Fruit fly (Drosophila melanogaster) whole organism, embryonic: ENCODE measurements around the gene CG5021.

Experiments used
- CG11398 ChIP-seq: fragments of 200-800 bp; sonication (Bioruptor generic); optimal IDR thresholded peaks from 2 replicates; lab custom pipeline; 2016; ENCODE audit warnings: missing biosample characterization, missing genetic modification characterization
- CG1233 ChIP-seq: fragments of 200-800 bp; sonication (Bioruptor generic); optimal IDR thresholded peaks from 4 replicates; lab custom pipeline; 2018; ENCODE audit warnings: missing biosample characterization, mild to moderate bottlenecking, missing genetic modification characterization
- CG12744 ChIP-seq: fragments of 200-800 bp; sonication (Bioruptor generic); optimal IDR thresholded peaks from 2 replicates; lab custom pipeline; 2016; ENCODE audit warnings: missing biosample characterization, missing genetic modification characterization
- CG14710 ChIP-seq: fragments of 200-800 bp; sonication (Bioruptor generic); optimal IDR thresholded peaks from 3 replicates; lab custom pipeline; 2019; ENCODE audit warnings: missing biosample characterization, mild to moderate bottlenecking, missing genetic modification characterization, moderate library complexity
- CG15601 ChIP-seq: fragments of 200-800 bp; sonication (Bioruptor generic); optimal IDR thresholded peaks from 3 replicates; lab custom pipeline; 2019; ENCODE audit warnings: missing biosample characterization, mild to moderate bottlenecking, missing genetic modification characterization, moderate library complexity
- CG16863 ChIP-seq: fragments of 200-800 bp; sonication (Bioruptor generic); optimal IDR thresholded peaks from 3 replicates; lab custom pipeline; 2016; ENCODE audit warnings: missing biosample characterization, missing genetic modification characterization
- CG17612 ChIP-seq: fragments of 200-800 bp; sonication (Bioruptor generic); IDR thresholded peaks from 2 replicates; pipeline ENCODE4 v1.3.6; 2022; ENCODE audit warnings: missing biosample characterization, missing genetic modification characterization
- CG2712 ChIP-seq: fragments of 200-800 bp; optimal IDR thresholded peaks from 3 replicates; lab custom pipeline; 2019; ENCODE audit warnings: missing biosample characterization, mild to moderate bottlenecking, missing genetic modification characterization, moderate library complexity
- CG31441 ChIP-seq: fragments of 200-800 bp; sonication (Bioruptor generic); IDR thresholded peaks from 2 replicates; pipeline ENCODE4 v1.3.6; 2022; ENCODE audit warnings: missing biosample characterization, missing genetic modification characterization
- CG32767 ChIP-seq: fragments of 200-800 bp; sonication (Bioruptor generic); IDR thresholded peaks from 2 replicates; pipeline ENCODE4 v1.3.6; 2022; ENCODE audit warnings: missing biosample characterization, missing genetic modification characterization
- CG34376 ChIP-seq: fragments of 200-800 bp; sonication (Bioruptor generic); optimal IDR thresholded peaks from 2 replicates; lab custom pipeline; 2018; ENCODE audit warnings: missing biosample characterization, mild to moderate bottlenecking, missing genetic modification characterization
- CG3838 ChIP-seq: fragments of 200-800 bp; sonication (Bioruptor generic); optimal IDR thresholded peaks from 3 replicates; lab custom pipeline; 2016; ENCODE audit warnings: missing biosample characterization, missing genetic modification characterization
- CG4360 ChIP-seq: fragments of 200-800 bp; sonication (Bioruptor generic); IDR thresholded peaks from 2 replicates; pipeline ENCODE4 v1.3.6; 2022; ENCODE audit warnings: missing biosample characterization, missing genetic modification characterization
- CG7271 ChIP-seq: fragments of 200-800 bp; sonication (Bioruptor generic); optimal IDR thresholded peaks from 2 replicates; lab custom pipeline; 2018; ENCODE audit warnings: missing biosample characterization, mild to moderate bottlenecking, missing genetic modification characterization, moderate library complexity
- CG7357 ChIP-seq: fragments of 200-800 bp; sonication (Bioruptor generic); IDR thresholded peaks from 3 replicates; pipeline ENCODE4 v1.3.6; 2022; ENCODE audit warnings: missing biosample characterization, missing genetic modification characterization
- CG8765 ChIP-seq: fragments of 200-800 bp; sonication (Bioruptor generic); IDR thresholded peaks from 2 replicates; pipeline ENCODE4 v1.3.6; 2022; ENCODE audit warnings: missing biosample characterization, missing genetic modification characterization
- CG9797 ChIP-seq: fragments of 200-800 bp; sonication (Bioruptor generic); optimal IDR thresholded peaks from 3 replicates; lab custom pipeline; 2018; ENCODE audit warnings: missing biosample characterization, mild to moderate bottlenecking, missing genetic modification characterization
- CTCF ChIP-seq: fragments of 200-800 bp; sonication (Bioruptor generic); optimal IDR thresholded peaks from 2 replicates; lab custom pipeline; 2017; ENCODE audit warnings: missing biosample characterization, mild to moderate bottlenecking, missing genetic modification characterization, moderate library complexity
- Deaf1 ChIP-seq: fragments of 200-800 bp; optimal IDR thresholded peaks from 3 replicates; lab custom pipeline; 2019; ENCODE audit warnings: missing biosample characterization, mild to moderate bottlenecking, missing genetic modification characterization, moderate library complexity
- Dref ChIP-seq: fragments of 200-800 bp; sonication (Bioruptor generic); IDR thresholded peaks from 2 replicates; pipeline ENCODE4 v1.3.6; 2022; ENCODE audit warnings: missing biosample characterization, missing genetic modification characterization
- ERR ChIP-seq: fragments of 200-800 bp; sonication (Bioruptor generic); optimal IDR thresholded peaks from 2 replicates; lab custom pipeline; 2016; ENCODE audit warnings: missing biosample characterization, missing genetic modification characterization
- Elba2 ChIP-seq: fragments of 200-800 bp; sonication (Bioruptor generic); optimal IDR thresholded peaks from 3 replicates; lab custom pipeline; 2016; ENCODE audit warnings: missing biosample characterization, missing genetic modification characterization
- HLHmδ ChIP-seq: fragments of 200-800 bp; sonication (Bioruptor generic); optimal IDR thresholded peaks from 2 replicates; lab custom pipeline; 2018; ENCODE audit warnings: missing biosample characterization, mild to moderate bottlenecking, missing genetic modification characterization, moderate library complexity
- Hey ChIP-seq: fragments of 200-800 bp; sonication (Bioruptor generic); optimal IDR thresholded peaks from 3 replicates; lab custom pipeline; 2018; ENCODE audit warnings: missing biosample characterization, mild to moderate bottlenecking, missing genetic modification characterization
- HmgD ChIP-seq: fragments of 200-800 bp; sonication (Bioruptor generic); optimal IDR thresholded peaks from 3 replicates; lab custom pipeline; 2016; ENCODE audit warnings: missing biosample characterization, missing genetic modification characterization
- Mad ChIP-seq: fragments of 200-800 bp; sonication (Bioruptor generic); optimal IDR thresholded peaks from 2 replicates; lab custom pipeline; 2016; ENCODE audit warnings: missing biosample characterization, missing genetic modification characterization
- Med ChIP-seq: fragments of 200-800 bp; sonication (Bioruptor generic); peaks from one replicate; lab custom pipeline; 2016; ENCODE audit warnings: missing biosample characterization, missing genetic modification characterization, mild to moderate bottlenecking, inconsistent platforms, moderate library complexity
- Mrtf ChIP-seq: fragments of 200-800 bp; sonication (Bioruptor generic); IDR thresholded peaks from 3 replicates; pipeline ENCODE4 v1.3.6; 2022; ENCODE audit warnings: missing biosample characterization, missing genetic modification characterization
- Nf-YC ChIP-seq: fragments of 200-800 bp; optimal IDR thresholded peaks from 3 replicates; lab custom pipeline; 2019; ENCODE audit warnings: missing biosample characterization, mild to moderate bottlenecking, missing genetic modification characterization, moderate library complexity
- Pdp1 ChIP-seq, 2 experiments: fragments of 200-800 bp; sonication (Bioruptor generic); optimal IDR thresholded peaks; 3 replicates each; lab custom pipeline; 2016; ENCODE audit warnings: missing biosample characterization in 2 of 2, missing genetic modification characterization in 2 of 2, mild to moderate bottlenecking in 1 of 2, moderate library complexity in 1 of 2
- Scr ChIP-seq: fragments of 200-800 bp; sonication (Bioruptor generic); IDR thresholded peaks from 2 replicates; pipeline ENCODE4 v1.3.6; 2022; ENCODE audit warnings: missing biosample characterization, missing genetic modification characterization; ENCODE audit not compliant: partially characterized antibody
- Side ChIP-seq: fragments of 200-800 bp; sonication (Bioruptor generic); optimal IDR thresholded peaks from 2 replicates; lab custom pipeline; 2016; ENCODE audit warnings: missing biosample characterization, missing genetic modification characterization
- abd-A ChIP-seq: fragments of 200-800 bp; sonication (Bioruptor generic); optimal IDR thresholded peaks from 3 replicates; lab custom pipeline; 2019; ENCODE audit warnings: missing biosample characterization, mild to moderate bottlenecking, missing genetic modification characterization, moderate library complexity
- ara ChIP-seq: fragments of 200-800 bp; sonication (Bioruptor generic); IDR thresholded peaks from 2 replicates; pipeline ENCODE4 v1.3.6; 2022; ENCODE audit warnings: missing biosample characterization, missing genetic modification characterization
- cg ChIP-seq: fragments of 200-800 bp; sonication (Bioruptor generic); optimal IDR thresholded peaks from 3 replicates; lab custom pipeline; 2019; ENCODE audit warnings: missing biosample characterization, mild to moderate bottlenecking, missing genetic modification characterization, moderate library complexity
- chinmo ChIP-seq: fragments of 200-800 bp; sonication (Bioruptor generic); IDR thresholded peaks from 4 replicates; pipeline ENCODE4 v1.3.6; 2022; ENCODE audit warnings: missing biosample characterization, missing genetic modification characterization; ENCODE audit not compliant: partially characterized antibody
- ci ChIP-seq: fragments of 200-800 bp; sonication (Bioruptor generic); IDR thresholded peaks from 3 replicates; pipeline ENCODE4 v1.3.6; 2022; ENCODE audit warnings: missing biosample characterization, missing genetic modification characterization
- crol ChIP-seq: fragments of 200-800 bp; sonication (Bioruptor generic); IDR thresholded peaks from 2 replicates; pipeline ENCODE4 v1.3.6; 2022; ENCODE audit warnings: missing biosample characterization, missing genetic modification characterization
- fd3F ChIP-seq: fragments of 200-800 bp; sonication (Bioruptor generic); optimal IDR thresholded peaks from 2 replicates; lab custom pipeline; 2018; ENCODE audit warnings: missing biosample characterization, mild to moderate bottlenecking, missing genetic modification characterization, moderate library complexity
- gfzf ChIP-seq: fragments of 200-800 bp; sonication (Bioruptor generic); optimal IDR thresholded peaks from 2 replicates; lab custom pipeline; 2016; ENCODE audit warnings: missing biosample characterization, mild to moderate bottlenecking, missing genetic modification characterization, moderate library complexity
- gsb-n ChIP-seq: fragments of 200-800 bp; sonication (Bioruptor generic); optimal IDR thresholded peaks from 3 replicates; lab custom pipeline; 2018; ENCODE audit warnings: missing biosample characterization, mild to moderate bottlenecking, missing genetic modification characterization
- hbn ChIP-seq: fragments of 200-800 bp; sonication (Bioruptor generic); IDR thresholded peaks from 2 replicates; pipeline ENCODE4 v1.3.6; 2022; ENCODE audit warnings: missing biosample characterization, missing genetic modification characterization; ENCODE audit not compliant: partially characterized antibody
- kah ChIP-seq: fragments of 200-800 bp; sonication (Bioruptor generic); optimal IDR thresholded peaks from 2 replicates; lab custom pipeline; 2018; ENCODE audit warnings: missing biosample characterization, mild to moderate bottlenecking, missing genetic modification characterization
- onecut ChIP-seq: fragments of 200-800 bp; sonication (Bioruptor generic); IDR thresholded peaks from 2 replicates; pipeline ENCODE4 v1.3.6; 2022; ENCODE audit warnings: missing biosample characterization, missing genetic modification characterization
- rib ChIP-seq: fragments of 200-800 bp; sonication (Bioruptor generic); IDR thresholded peaks from 2 replicates; pipeline ENCODE4 v1.3.6; 2022; ENCODE audit warnings: missing biosample characterization, missing genetic modification characterization
- sd ChIP-seq: fragments of 200-800 bp; sonication (Bioruptor generic); optimal IDR thresholded peaks from 3 replicates; lab custom pipeline; 2018; ENCODE audit warnings: missing biosample characterization, mild to moderate bottlenecking, missing genetic modification characterization, moderate library complexity
- sug ChIP-seq: fragments of 200-800 bp; optimal IDR thresholded peaks from 2 replicates; lab custom pipeline; 2019; ENCODE audit warnings: missing biosample characterization, mild to moderate bottlenecking, missing genetic modification characterization, moderate library complexity
- zf30C ChIP-seq: fragments of 200-800 bp; sonication (Bioruptor generic); optimal IDR thresholded peaks from 3 replicates; lab custom pipeline; 2018; ENCODE audit warnings: missing biosample characterization, mild to moderate bottlenecking, missing genetic modification characterization

The CG5021 gene

dm6 chr3L:8950955-8951354 lies 15.7 kb upstream of the CG5021 start (continued):
- TF ChIP-seq gsb-n (tag; lab: Kevin White, UChicago) (peak; percentile 31), Side (GFP tag; lab: Kevin White, UChicago) (no peak), CG14710 (tag; lab: Kevin White, UChicago) (peak; percentile 61), crol (GFP tag; lab: Robert Waterston, UW) (no peak), CG1233 (no peak), fd3F (GFP tag; lab: Kevin White, UChicago) (peak; percentile 53), CG31441 (GFP tag; lab: Robert Waterston, UW) (peak; percentile 84), CG11398 (GFP tag; lab: Kevin White, UChicago) (no peak), CG2712 (peak; percentile 76)

- TF ChIP-seq sug (tag; lab: Kevin White, UChicago) (peak; percentile 49), Scr (0 out of 2 replicates have a peak, but pooled peaks have one; percentile 14), Pdp1 (GFP tag; optimal IDR thresholded peaks at IDR 0.05; lab: Kevin White, UChicago) (no peak), CG17612 (GFP tag; lab: Robert Waterston, UW) (no peak), CG12744 (GFP tag; lab: Kevin White, UChicago) (no peak), cg (GFP tag; lab: Kevin White, UChicago) (peak; percentile 71), CG3838 (no peak), CTCF (GFP tag; lab: Kevin White, UChicago) (no peak), Med (GFP tag; lab: Kevin White, UChicago) (peak; percentile 69), Mad (GFP tag; lab: Kevin White, UChicago) (no peak), hbn (no peak), CG9797 (no peak), CG4360 (GFP tag; lab: Robert Waterston, UW) (peak; percentile 57), onecut (GFP tag; lab: Robert Waterston, UW) (peak; percentile 65; the same call in 1 of the 2 replicates), ci (GFP tag; lab: Robert Waterston, UW) (no peak), gsb-n (tag; lab: Kevin White, UChicago) (no peak), Nf-YC (tag; lab: Kevin White, UChicago) (peak; percentile 4), Mrtf (GFP tag; lab: Robert Waterston, UW) (no peak), Deaf1 (tag; lab: Kevin White, UChicago) (peak; percentile 91), abd-A (peak; percentile 62), chinmo (0 out of 4 replicates have a peak, but pooled peaks have one; percentile 45), Hey (tag; lab: Kevin White, UChicago) (peak; percentile 24), CG32767 (GFP tag; lab: Robert Waterston, UW) (peak; percentile 52), CG7357 (GFP tag; lab: Robert Waterston, UW) (no peak)
These were observed 15.1 kb upstream of the CG5021 start for dm6 chr3L:8951507-8951906.

- TF ChIP-seq gfzf (GFP tag; lab: Kevin White, UChicago) (no peak), CG7271 (tag; lab: Kevin White, UChicago) (no peak), CG31441 (GFP tag; lab: Robert Waterston, UW) (no peak), cg (GFP tag; lab: Kevin White, UChicago) (peak; percentile 66), ara (0 out of 2 replicates have a peak, but pooled peaks have one; percentile 23), ERR (no peak), rib (GFP tag; lab: Robert Waterston, UW) (no peak), zf30C (GFP tag; lab: Kevin White, UChicago) (no peak), Pdp1 (GFP tag; optimal IDR thresholded peaks at IDR 0.05; lab: Kevin White, UChicago) (peak in 1 of 2 experiments; percentile 31), CG15601 (tag; lab: Kevin White, UChicago) (no peak), CG16863 (GFP tag; lab: Kevin White, UChicago) (no peak), kah (no peak), Nf-YC (tag; lab: Kevin White, UChicago) (peak; percentile 26), HmgD (GFP tag; lab: Kevin White, UChicago) (no peak), Dref (GFP tag; lab: Robert Waterston, UW) (no peak), CG34376 (GFP tag; lab: Kevin White, UChicago) (no peak), sd (tag; lab: Kevin White, UChicago) (peak; percentile 44), Elba2 (GFP tag; lab: Kevin White, UChicago) (peak; percentile 3), HLHmδ (GFP tag; lab: Kevin White, UChicago) (no peak), CG8765 (GFP tag; lab: Robert Waterston, UW) (no peak)
These were observed 14.0 kb upstream of the CG5021 start for dm6 chr3L:8952549-8953198.
